Worm (Caenorhabditis elegans) whole organism, L3 larva: ENCODE results near the gene C55A6.6.

Experiments used
- ama-1 ChIP-seq: fragments of 150-350 bp; optimal IDR thresholded peaks from 2 replicates; lab custom pipeline; 2018
- daf-12 ChIP-seq: fragments of 150-350 bp; optimal IDR thresholded peaks from 2 replicates; lab custom pipeline; 2014; ENCODE audit warnings: missing biosample characterization, missing genetic modification reagents, missing genetic modification characterization
- elt-1 ChIP-seq: fragments of 150-350 bp; optimal IDR thresholded peaks from 2 replicates; lab custom pipeline; 2014; ENCODE audit warnings: missing biosample characterization, missing genetic modification characterization
- elt-2 ChIP-seq: sonication (generic microtip); optimal IDR thresholded peaks from 2 replicates; lab custom pipeline; 2016; ENCODE audit warnings: missing genetic modification reagents, mild to moderate bottlenecking, missing genetic modification characterization, missing compliant biosample characterization
- fkh-10 ChIP-seq: sonication (generic microtip); optimal IDR thresholded peaks from 2 replicates; lab custom pipeline; 2017; ENCODE audit warnings: missing biosample characterization, missing genetic modification reagents, missing genetic modification characterization
- lin-39 ChIP-seq: fragments of 150-350 bp; optimal IDR thresholded peaks from 2 replicates; lab custom pipeline; 2018; ENCODE audit warnings: missing biosample characterization, missing genetic modification reagents, missing genetic modification characterization
- lsy-12 ChIP-seq: sonication (generic microtip); optimal IDR thresholded peaks from 2 replicates; lab custom pipeline; 2016; ENCODE audit warnings: mild to moderate bottlenecking, missing genetic modification characterization, missing compliant biosample characterization
- nhr-11 ChIP-seq: fragments of 150-350 bp; optimal IDR thresholded peaks from 2 replicates; lab custom pipeline; 2014; ENCODE audit warnings: missing biosample characterization, missing genetic modification characterization
- nhr-28 ChIP-seq: fragments of 150-350 bp; optimal IDR thresholded peaks from 2 replicates; lab custom pipeline; 2014; ENCODE audit warnings: missing biosample characterization, missing genetic modification characterization
- nhr-76 ChIP-seq: fragments of 150-350 bp; sonication (generic microtip); optimal IDR thresholded peaks from 5 replicates; lab custom pipeline; 2014; ENCODE audit warnings: missing biosample characterization, missing genetic modification characterization
- skn-1 ChIP-seq: fragments of 150-350 bp; optimal IDR thresholded peaks from 2 replicates; lab custom pipeline; 2014; ENCODE audit warnings: missing biosample characterization, missing genetic modification characterization
- zag-1 ChIP-seq: fragments of 150-350 bp; optimal IDR thresholded peaks from 2 replicates; lab custom pipeline; 2014; ENCODE audit warnings: missing biosample characterization, missing genetic modification characterization
- ztf-4 ChIP-seq: fragments of 150-350 bp; optimal IDR thresholded peaks from 2 replicates; lab custom pipeline; 2014; ENCODE audit warnings: missing biosample characterization, missing genetic modification characterization

DNA sequence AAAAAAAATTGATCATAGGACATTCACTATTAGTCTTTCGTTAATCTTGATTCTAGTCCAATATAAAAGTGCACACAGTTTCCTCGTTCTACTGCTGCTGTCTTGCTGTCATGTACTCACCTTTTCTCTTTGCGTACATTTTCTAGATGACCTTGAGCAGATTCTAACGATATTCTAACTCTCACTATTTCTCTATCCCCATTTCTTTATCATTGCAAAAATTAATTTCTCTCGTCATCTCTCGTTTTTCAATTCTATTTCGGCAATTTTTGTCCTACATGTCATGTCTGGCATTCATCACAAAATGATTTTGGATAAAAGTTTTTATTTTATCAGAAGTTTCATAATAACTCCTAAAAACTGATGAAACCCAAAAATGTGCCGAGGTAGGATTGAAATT lies 5.8 kb downstream of the C55A6.6 start, which contains the start of gene ttll-5:
- TF ChIP-seq fkh-10 (GFP tag; lab: Kevin White, UChicago) (no peak), lsy-12 (tag; lab: Kevin White, UChicago) (no peak), nhr-76 (tag; lab: Kevin White, UChicago) (no peak), zag-1 (no peak), ztf-4 (no peak), elt-2 (tag; lab: Kevin White, UChicago) (no peak), ama-1 (lab: Kevin White, UChicago) (no peak), nhr-11 (no peak), daf-12 (tag; lab: Kevin White, UChicago) (no peak), nhr-28 (tag; lab: Kevin White, UChicago) (no peak), lin-39 (tag; lab: Kevin White, UChicago) (no peak), skn-1 (tag; lab: Kevin White, UChicago) (no peak), elt-1 (no peak)
